Worm (Caenorhabditis elegans): ENCODE measurements around the gene F21C10.10.

ce11 chrV:9094060-9094628 lies 1.9 kb upstream of the F21C10.10 start:
- TF ChIP-seq nhr-11 (tag; optimal IDR thresholded peaks at IDR 0.05) (no peak), che-1 (tag; optimal IDR thresholded peaks at IDR 0.05) (no peak)
